ENCODE assay signal across 2 fruit fly cellular contexts in the genomic region with DNA sequence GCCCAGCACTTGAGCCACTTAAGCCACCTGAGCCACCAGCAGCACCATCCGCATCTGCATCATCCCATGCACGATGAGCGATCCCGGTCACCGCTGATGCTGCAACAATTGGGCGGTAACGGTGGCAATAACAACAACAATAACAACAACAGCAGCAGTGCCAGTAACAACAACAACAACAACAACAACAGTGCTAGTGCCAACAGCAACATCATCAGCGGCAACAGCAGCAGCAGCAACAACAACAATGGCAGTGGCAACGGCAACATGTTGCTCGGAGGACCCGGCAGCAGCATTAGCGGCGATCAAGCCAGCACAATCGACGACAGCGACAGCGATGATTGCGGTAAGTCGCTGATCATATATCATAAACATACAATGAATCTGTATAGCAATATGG.
A peak's percentile ranks its signal among the peaks of the same experiment; 100 is the strongest.
TF ChIP-seq lines count a peak whose summit lies in the region.

No protein-coding gene starts in this region.

- no peak for TF ChIP-seq CTCF in whole organism, embryonic (GFP tag; optimal IDR thresholded peaks at IDR 0.05; lab: Kevin White, UChicago)

TF ChIP-seq in whole organism, embryonic, 481 proteins besides CTCF, POLR2A, EP300 and RAD21:
- TF ChIP-seq CG11504 (tag; optimal IDR thresholded peaks at IDR 0.05; lab: Kevin White, UChicago) (peak; percentile 52), CG4360 (GFP tag; IDR thresholded peaks at IDR 0.05; lab: Robert Waterston, UW) (peak; percentile 94), slbo (GFP tag; IDR thresholded peaks at IDR 0.05; lab: Robert Waterston, UW) (no peak)
TF ChIP-seq in whole organism, embryonic: peak in this region for 2.

TF ChIP-seq in whole organism, wandering third instar larva, 38 proteins besides CTCF, POLR2A, EP300 and RAD21:
- TF ChIP-seq foxo (GFP tag; optimal IDR thresholded peaks at IDR 0.05; lab: Kevin White, UChicago): no peak
- TF ChIP-seq Dfd (GFP tag; optimal IDR thresholded peaks at IDR 0.05; lab: Kevin White, UChicago): peak; percentile 61
